Worm (Caenorhabditis elegans): ENCODE data around the gene K12H4.7.
A peak's percentile ranks its signal among the peaks of the same experiment; 100 is the strongest.

K12H4.7 gene

ce11 chrIII:8043784-8044183 lies 7.1 kb downstream of the K12H4.7 start (continued):
- TF ChIP-seq lim-6 (tag; optimal IDR thresholded peaks at IDR 0.05) (peak; percentile 100), nhr-11 (tag; optimal IDR thresholded peaks at IDR 0.05) (no peak), madf-2 (tag; optimal IDR thresholded peaks at IDR 0.05) (peak; percentile 100), ceh-30 (tag; optimal IDR thresholded peaks at IDR 0.05) (no peak), sox-4 (tag; optimal IDR thresholded peaks at IDR 0.05) (peak; percentile 99), F13H6.1 (tag; optimal IDR thresholded peaks at IDR 0.05) (peak; percentile 100), ceh-9 (tag; optimal IDR thresholded peaks at IDR 0.05) (peak; percentile 91), ref-2 (tag; optimal IDR thresholded peaks at IDR 0.05) (peak; percentile 100), npax-4 (tag; optimal IDR thresholded peaks at IDR 0.05) (peak; percentile 99), pax-1 (tag; optimal IDR thresholded peaks at IDR 0.05) (peak; percentile 85), che-1 (tag; optimal IDR thresholded peaks at IDR 0.05) (peak; percentile 96), hlh-8 (tag; optimal IDR thresholded peaks at IDR 0.05) (peak; percentile 100), dve-1 (tag; optimal IDR thresholded peaks at IDR 0.05) (peak; percentile 98), pha-4 (tag; optimal IDR thresholded peaks at IDR 0.05) (no peak), hlh-30 (tag; optimal IDR thresholded peaks at IDR 0.05; ENCODE audit: insufficient read depth) (peak; percentile 76), elt-2 (tag; optimal IDR thresholded peaks at IDR 0.05) (peak; percentile 100), fax-1 (tag; optimal IDR thresholded peaks at IDR 0.05) (peak; percentile 100), unc-55 (GFP tag; optimal IDR thresholded peaks at IDR 0.05) (peak; percentile 23), rnt-1 (tag; optimal IDR thresholded peaks at IDR 0.05) (peak; percentile 100), ets-4 (tag; optimal IDR thresholded peaks at IDR 0.05) (peak; percentile 100), nfya-1 (tag; optimal IDR thresholded peaks at IDR 0.05) (peak; percentile 98), pqm-1 (tag; optimal IDR thresholded peaks at IDR 0.05) (peak; percentile 100), ceh-48 (tag; optimal IDR thresholded peaks at IDR 0.05) (peak; percentile 99), ceh-34 (tag; optimal IDR thresholded peaks at IDR 0.05) (peak; percentile 100), sdc-2 (tag; optimal IDR thresholded peaks at IDR 0.05) (peak; percentile 96), tbx-2 (tag; optimal IDR thresholded peaks at IDR 0.05) (peak; percentile 100), syd-9 (tag; optimal IDR thresholded peaks at IDR 0.05) (peak; percentile 100), ama-1 (optimal IDR thresholded peaks at IDR 0.05) (no peak), nhr-232 (tag; optimal IDR thresholded peaks at IDR 0.05) (peak; percentile 96), ztf-16 (tag; optimal IDR thresholded peaks at IDR 0.05) (peak; percentile 100), ahr-1 (tag; optimal IDR thresholded peaks at IDR 0.05) (peak; percentile 100), pag-3 (tag; optimal IDR thresholded peaks at IDR 0.05; ENCODE audit: borderline replicate concordance) (peak; percentile 100), elt-4 (tag; optimal IDR thresholded peaks at IDR 0.05) (peak; percentile 100), tbx-7 (tag; optimal IDR thresholded peaks at IDR 0.05) (peak; percentile 100), pat-9 (tag; optimal IDR thresholded peaks at IDR 0.05) (peak; percentile 99), ttx-3 (tag; optimal IDR thresholded peaks at IDR 0.05) (peak; percentile 100), ceh-14 (tag; optimal IDR thresholded peaks at IDR 0.05) (peak; percentile 100), T23F11.4 (GFP tag; optimal IDR thresholded peaks at IDR 0.05) (peak; percentile 99), unc-42 (tag; optimal IDR thresholded peaks at IDR 0.05) (peak; percentile 100), K09A11.1 (tag; optimal IDR thresholded peaks at IDR 0.05; ENCODE audit: insufficient read depth) (peak; percentile 88), ceh-19 (GFP tag; optimal IDR thresholded peaks at IDR 0.05) (peak; percentile 100), fkh-10 (GFP tag; optimal IDR thresholded peaks at IDR 0.05) (peak; percentile 42), fkh-6 (tag; optimal IDR thresholded peaks at IDR 0.05) (peak; percentile 99), hlh-6 (tag; optimal IDR thresholded peaks at IDR 0.05) (peak; percentile 100), ceh-45 (GFP tag; IDR thresholded peaks at IDR 0.05) (peak; percentile 100), mec-3 (tag; optimal IDR thresholded peaks at IDR 0.05; ENCODE audit: borderline replicate concordance) (peak; percentile 100), ceh-6 (GFP tag; optimal IDR thresholded peaks at IDR 0.05) (peak; percentile 98), C38D4.7 (GFP tag; optimal IDR thresholded peaks at IDR 0.05) (peak; percentile 98)
